Worm (Caenorhabditis elegans) whole organism, L1 larva: ENCODE measurements around the gene F57G9.7.
A peak's percentile ranks its signal among the peaks of the same experiment; 100 is the strongest.

ENCODE experiments used
- C34B4.2 ChIP-seq: sonication (generic microtip); optimal IDR thresholded peaks from 2 replicates; lab custom pipeline; 2017; ENCODE audit warnings: mild to moderate bottlenecking, missing genetic modification characterization, missing compliant biosample characterization
- F16B12.6 ChIP-seq: fragments of 150-350 bp; optimal IDR thresholded peaks from 2 replicates; lab custom pipeline; 2014; ENCODE audit warnings: missing biosample characterization, missing genetic modification characterization
- ceh-63 ChIP-seq: fragments of 200-800 bp; sonication (Bioruptor generic); optimal IDR thresholded peaks from 2 replicates; lab custom pipeline; 2018; ENCODE audit warnings: mild to moderate bottlenecking, missing genetic modification characterization, missing compliant biosample characterization
- ceh-82 ChIP-seq, 3 experiments: fragments of 150-350 bp in 1 of 3; sonication (generic microtip) in 2 of 3; optimal IDR thresholded peaks; 2 replicates each; lab custom pipeline; 2014 to 2017; ENCODE audit warnings: missing biosample characterization in 3 of 3, missing genetic modification characterization in 3 of 3
- dsc-1 ChIP-seq: sonication (generic microtip); optimal IDR thresholded peaks from 2 replicates; lab custom pipeline; 2016; ENCODE audit warnings: mild to moderate bottlenecking, missing genetic modification characterization, missing compliant biosample characterization
- efl-1 ChIP-seq, 4 experiments: fragments of 150-350 bp; optimal IDR thresholded peaks in 3 of 4; peaks in 1 of 4; 1 replicate in 1 of 4; 2 replicates in 3 of 4; lab custom pipeline; 2014; ENCODE audit warnings: missing biosample characterization in 2 of 4, missing genetic modification characterization in 2 of 4, missing genetic modification reagents in 2 of 4
- egl-13 ChIP-seq: sonication (generic microtip); optimal IDR thresholded peaks from 2 replicates; lab custom pipeline; 2016; ENCODE audit warnings: missing genotype, missing genetic modification reagents, missing genetic modification characterization, missing compliant biosample characterization
- fkh-10 ChIP-seq: sonication (generic microtip); optimal IDR thresholded peaks from 2 replicates; lab custom pipeline; 2017; ENCODE audit warnings: missing biosample characterization, missing genetic modification reagents, missing genetic modification characterization
- fkh-8 ChIP-seq: sonication (generic microtip); optimal IDR thresholded peaks from 2 replicates; lab custom pipeline; 2016; ENCODE audit warnings: mild to moderate bottlenecking, missing genetic modification characterization, missing compliant biosample characterization
- hlh-4 ChIP-seq: sonication (generic microtip); optimal IDR thresholded peaks from 2 replicates; lab custom pipeline; 2016; ENCODE audit warnings: mild to moderate bottlenecking, missing genetic modification characterization, missing compliant biosample characterization
- isw-1 ChIP-seq: fragments of 200-800 bp; sonication (Bioruptor generic); IDR thresholded peaks from 2 replicates; pipeline ENCODE4 v1.3.6; 2022; ENCODE audit warnings: missing genetic modification characterization, missing compliant biosample characterization
- jun-1 ChIP-seq: fragments of 150-350 bp; optimal IDR thresholded peaks from 2 replicates; lab custom pipeline; 2014; ENCODE audit warnings: missing biosample characterization, missing genetic modification reagents, missing genetic modification characterization
- lin-13 ChIP-seq: fragments of 150-350 bp; optimal IDR thresholded peaks from 2 replicates; lab custom pipeline; 2014; ENCODE audit warnings: missing biosample characterization, missing genetic modification reagents, missing genetic modification characterization
- lin-14 ChIP-seq: fragments of 200-800 bp; sonication (Bioruptor generic); optimal IDR thresholded peaks from 2 replicates; lab custom pipeline; 2018; ENCODE audit warnings: mild to moderate bottlenecking, missing genetic modification characterization, moderate library complexity, missing compliant biosample characterization
- lin-35 ChIP-seq, 2 experiments: fragments of 150-350 bp; optimal IDR thresholded peaks; 2 replicates each; lab custom pipeline; 2014; ENCODE audit warnings: missing biosample characterization in 2 of 2, missing genetic modification characterization in 2 of 2, missing genetic modification reagents in 2 of 2
- lin-39 ChIP-seq: fragments of 150-350 bp; optimal IDR thresholded peaks from 2 replicates; lab custom pipeline; 2014; ENCODE audit warnings: missing biosample characterization, missing genetic modification reagents, missing genetic modification characterization
- lsy-2 ChIP-seq, 2 experiments: fragments of 150-350 bp; optimal IDR thresholded peaks; 2 replicates each; lab custom pipeline; 2014; ENCODE audit warnings: missing biosample characterization in 2 of 2, missing genetic modification characterization in 2 of 2
- nhr-11 ChIP-seq: fragments of 150-350 bp; optimal IDR thresholded peaks from 2 replicates; lab custom pipeline; 2014; ENCODE audit warnings: missing biosample characterization, missing genetic modification characterization
- nhr-19 ChIP-seq: fragments of 200-800 bp; sonication (Bioruptor generic); conservative IDR thresholded peaks from 2 replicates; pipeline ENCODE4 v1.3.6; 2022; ENCODE audit warnings: missing genetic modification characterization, missing compliant biosample characterization
- nhr-237 ChIP-seq: fragments of 150-350 bp; optimal IDR thresholded peaks from 2 replicates; lab custom pipeline; 2014; ENCODE audit warnings: missing biosample characterization, missing genetic modification characterization
- nhr-47 ChIP-seq: sonication (generic microtip); optimal IDR thresholded peaks from 2 replicates; lab custom pipeline; 2016; ENCODE audit warnings: mild to moderate bottlenecking, missing genetic modification characterization, moderate library complexity, missing compliant biosample characterization
- nhr-71 ChIP-seq: sonication (generic microtip); optimal IDR thresholded peaks from 2 replicates; lab custom pipeline; 2016; ENCODE audit warnings: mild to moderate bottlenecking, missing genetic modification characterization, moderate library complexity, missing compliant biosample characterization
- nhr-85 ChIP-seq: sonication (generic microtip); peaks from one replicate; lab custom pipeline; 2016; ENCODE audit warnings: missing genetic modification characterization, inconsistent platforms, missing compliant biosample characterization
- pqm-1 ChIP-seq: sonication (generic microtip); optimal IDR thresholded peaks from 3 replicates; lab custom pipeline; 2017; ENCODE audit warnings: missing biosample characterization, missing genetic modification characterization
- rnt-1 ChIP-seq: sonication (generic microtip); optimal IDR thresholded peaks from 2 replicates; lab custom pipeline; 2016; ENCODE audit warnings: mild to moderate bottlenecking, missing genetic modification characterization, moderate library complexity, missing compliant biosample characterization
- snpc-4 ChIP-seq: fragments of 150-350 bp; optimal IDR thresholded peaks from 2 replicates; lab custom pipeline; 2014; ENCODE audit warnings: missing biosample characterization, missing genetic modification characterization
- snu-23 ChIP-seq: sonication (generic microtip); optimal IDR thresholded peaks from 2 replicates; lab custom pipeline; 2016; ENCODE audit warnings: missing genetic modification characterization, missing compliant biosample characterization
- sox-4 ChIP-seq: sonication (generic microtip); optimal IDR thresholded peaks from 2 replicates; lab custom pipeline; 2016; ENCODE audit warnings: missing genetic modification characterization, missing compliant biosample characterization
- swsn-7 ChIP-seq: sonication (generic microtip); optimal IDR thresholded peaks from 2 replicates; lab custom pipeline; 2016; ENCODE audit warnings: missing genetic modification characterization, missing compliant biosample characterization
- tbx-2 ChIP-seq: sonication (generic microtip); optimal IDR thresholded peaks from 2 replicates; lab custom pipeline; 2016; ENCODE audit warnings: missing genetic modification characterization, missing compliant biosample characterization
- unc-30 ChIP-seq: sonication (generic microtip); optimal IDR thresholded peaks from 2 replicates; lab custom pipeline; 2017; ENCODE audit warnings: missing biosample characterization, missing genetic modification characterization
- unc-86 ChIP-seq: sonication (generic microtip); optimal IDR thresholded peaks from 2 replicates; lab custom pipeline; 2016; ENCODE audit warnings: missing genetic modification characterization, missing compliant biosample characterization
- unc-98 ChIP-seq: fragments of 200-800 bp; sonication (Bioruptor generic); IDR thresholded peaks from 2 replicates; pipeline ENCODE4 v1.3.6; 2022; ENCODE audit warnings: missing genetic modification characterization, missing compliant biosample characterization
- xbp-1 ChIP-seq: sonication (generic microtip); optimal IDR thresholded peaks from 2 replicates; lab custom pipeline; 2016; ENCODE audit warnings: missing genetic modification characterization, missing compliant biosample characterization

Gene F57G9.7

ce11 chrII:12387980-12388379 lies 9.6 kb downstream of the F57G9.7 start, which contains the start of gene sre-41:
Gene sre-41, plus strand, starts transcription at chrII:12388280.
- no peak for TF ChIP-seq F16B12.6
- TF ChIP-seq, all 84 proteins: peak for 0

ce11 chrII:12387487-12387886 lies 10.1 kb downstream of the F57G9.7 start:
- no peak for TF ChIP-seq xbp-1 (tag; lab: Kevin White, UChicago)
- no peak for TF ChIP-seq isw-1 (GFP tag; lab: Robert Waterston, UW)
- TF ChIP-seq ceh-63 (GFP tag; lab: Kevin White, UChicago), result no peak
- no peak for TF ChIP-seq lin-39 (tag; lab: Kevin White, UChicago)
- TF ChIP-seq nhr-85, result peak; percentile 10
- peak; percentile 41 for TF ChIP-seq nhr-71 (tag; lab: Kevin White, UChicago)
- TF ChIP-seq sox-4 (tag; lab: Kevin White, UChicago), result peak; percentile 5
- TF ChIP-seq nhr-47 (tag; lab: Kevin White, UChicago), result peak; percentile 25
- TF ChIP-seq hlh-4 (tag; lab: Kevin White, UChicago), result peak; percentile 100
- no peak for TF ChIP-seq unc-86 (tag; lab: Kevin White, UChicago)
- no peak for TF ChIP-seq unc-98 (GFP tag; lab: Robert Waterston, UW)
- peak; percentile 36 for TF ChIP-seq fkh-8 (tag; lab: Kevin White, UChicago)
- no peak for TF ChIP-seq fkh-10 (GFP tag; lab: Kevin White, UChicago)

ce11 chrII:12386781-12387180 lies 10.8 kb downstream of the F57G9.7 start, which contains the start of gene sre-42:
Gene sre-42, minus strand, starts transcription at chrII:12386881.
- TF ChIP-seq unc-30 (tag; lab: Kevin White, UChicago) (no peak), nhr-71 (tag; lab: Kevin White, UChicago) (peak; percentile 3), hlh-4 (tag; lab: Kevin White, UChicago) (peak; percentile 39)

ce11 chrII:12385815-12386214 lies 11.7 kb downstream of the F57G9.7 start:
- TF ChIP-seq nhr-11 (tag; lab: Kevin White, UChicago), result no peak
- TF ChIP-seq snpc-4 (tag; lab: Kevin White, UChicago), result peak; percentile 53
- TF ChIP-seq nhr-85, result peak; percentile 41

- TF ChIP-seq pqm-1 (tag; lab: Kevin White, UChicago) (no peak), nhr-237 (tag; lab: Kevin White, UChicago) (no peak), lsy-2 (tag; optimal IDR thresholded peaks at IDR 0.05; lab: Kevin White, UChicago) (peak; percentile 0 to 12), rnt-1 (peak; percentile 77), ceh-82 (tag; optimal IDR thresholded peaks at IDR 0.05; lab: Kevin White, UChicago) (peak in 1 of 3 experiments; percentile 56), lin-35 (GFP tag; optimal IDR thresholded peaks at IDR 0.05; lab: Kevin White, UChicago) (peak in 1 of 2 experiments; percentile 30), egl-13 (peak; percentile 72), unc-86 (tag; lab: Kevin White, UChicago) (peak; percentile 68), fkh-8 (tag; lab: Kevin White, UChicago) (peak; percentile 81), isw-1 (GFP tag; lab: Robert Waterston, UW) (peak; percentile 1; the same call in 1 of the 2 replicates), dsc-1 (peak; percentile 35), nhr-85 (peak; percentile 8), fkh-10 (GFP tag; lab: Kevin White, UChicago) (peak; percentile 14), jun-1 (tag; lab: Kevin White, UChicago) (no peak), swsn-7 (peak; percentile 34), nhr-11 (tag; lab: Kevin White, UChicago) (no peak), snu-23 (peak; percentile 5), C34B4.2 (tag; lab: Kevin White, UChicago) (no peak), snpc-4 (tag; lab: Kevin White, UChicago) (peak; percentile 92), tbx-2 (peak; percentile 30), lin-13 (GFP tag; lab: Kevin White, UChicago) (peak; percentile 59), nhr-19 (peak; percentile 35), lin-14 (GFP tag; lab: Kevin White, UChicago) (peak; percentile 85), efl-1 (optimal IDR thresholded peaks at IDR 0.05; lab: Kevin White, UChicago) (peak; percentile 36 to 37), efl-1 (GFP tag; optimal IDR thresholded peaks at IDR 0.05 in 1 of 2; lab: Kevin White, UChicago) (peak in 1 of 2 experiments; percentile 53), unc-30 (tag; lab: Kevin White, UChicago) (no peak), nhr-47 (tag; lab: Kevin White, UChicago) (peak; percentile 69), nhr-71 (tag; lab: Kevin White, UChicago) (peak; percentile 48)
Observed at ce11 chrII:12382625-12383562, 14.7 kb downstream of the F57G9.7 start, which contains the start of gene btb-14. Gene btb-14, plus strand, starts transcription at chrII:12383463.
